Fruit fly (Drosophila melanogaster) whole organism, embryonic: ENCODE data around the gene vih.

Experiments used
- Antp ChIP-seq: fragments of 200-800 bp; sonication (Bioruptor generic); optimal IDR thresholded peaks from 3 replicates; lab custom pipeline; 2016; ENCODE audit warnings: missing biosample characterization, missing genetic modification characterization
- BEAF-32 ChIP-seq: fragments of 200-800 bp; sonication (Bioruptor generic); optimal IDR thresholded peaks from 3 replicates; lab custom pipeline; 2017; ENCODE audit warnings: missing biosample characterization, missing genetic modification characterization, mild to moderate bottlenecking, moderate library complexity, missing genetic modification reagents
- BtbVII ChIP-seq: fragments of 200-800 bp; sonication (Bioruptor generic); optimal IDR thresholded peaks from 3 replicates; lab custom pipeline; 2017; ENCODE audit warnings: missing biosample characterization, mild to moderate bottlenecking, missing genetic modification characterization
- Bteb2 ChIP-seq: fragments of 200-800 bp; sonication (Bioruptor generic); optimal IDR thresholded peaks from 2 replicates; lab custom pipeline; 2016; ENCODE audit warnings: missing biosample characterization, missing genetic modification characterization
- CG10267 ChIP-seq: fragments of 200-800 bp; sonication (Bioruptor generic); optimal IDR thresholded peaks from 2 replicates; lab custom pipeline; 2018; ENCODE audit warnings: missing biosample characterization, mild to moderate bottlenecking, missing genetic modification characterization, moderate library complexity
- CG10979 ChIP-seq: fragments of 200-800 bp; sonication (Bioruptor generic); optimal IDR thresholded peaks from 2 replicates; lab custom pipeline; 2018; ENCODE audit warnings: missing biosample characterization, mild to moderate bottlenecking, missing genetic modification characterization, moderate library complexity
- CG11560 ChIP-seq: fragments of 200-800 bp; sonication (Bioruptor generic); IDR thresholded peaks from 3 replicates; pipeline ENCODE4 v1.3.6; 2022; ENCODE audit warnings: missing biosample characterization, missing genetic modification characterization
- CG12071 ChIP-seq: fragments of 200-800 bp; sonication (Bioruptor generic); optimal IDR thresholded peaks from 3 replicates; lab custom pipeline; 2018; ENCODE audit warnings: missing biosample characterization, mild to moderate bottlenecking, missing genetic modification characterization
- CG12104 ChIP-seq: fragments of 200-800 bp; sonication (Bioruptor generic); optimal IDR thresholded peaks from 3 replicates; lab custom pipeline; 2016; ENCODE audit warnings: missing biosample characterization, missing genetic modification characterization
- CG13624 ChIP-seq: fragments of 200-800 bp; sonication (Bioruptor generic); optimal IDR thresholded peaks from 2 replicates; lab custom pipeline; 2016; ENCODE audit warnings: missing biosample characterization, missing genetic modification characterization
- CG14860 ChIP-seq: fragments of 200-800 bp; sonication (Bioruptor generic); IDR thresholded peaks from 3 replicates; pipeline ENCODE4 v1.3.6; 2022; ENCODE audit warnings: missing biosample characterization, missing genetic modification characterization; ENCODE audit not compliant: partially characterized antibody
- CG14965 ChIP-seq: fragments of 200-800 bp; sonication (Bioruptor generic); optimal IDR thresholded peaks from 2 replicates; lab custom pipeline; 2016; ENCODE audit warnings: missing biosample characterization, missing genetic modification characterization, borderline replicate concordance
- CG15011 ChIP-seq: fragments of 200-800 bp; sonication (Bioruptor generic); optimal IDR thresholded peaks from 3 replicates; lab custom pipeline; 2018; ENCODE audit warnings: missing biosample characterization, mild to moderate bottlenecking, missing genetic modification characterization
- CG15073 ChIP-seq: fragments of 200-800 bp; sonication (Bioruptor generic); optimal IDR thresholded peaks from 2 replicates; lab custom pipeline; 2016; ENCODE audit warnings: missing biosample characterization, missing genetic modification characterization
- CG15479 ChIP-seq: fragments of 200-800 bp; sonication (Bioruptor generic); optimal IDR thresholded peaks from 3 replicates; lab custom pipeline; 2019; ENCODE audit warnings: missing biosample characterization, mild to moderate bottlenecking, missing genetic modification characterization, moderate library complexity
- CG16813 ChIP-seq: fragments of 200-800 bp; sonication (Bioruptor generic); IDR thresholded peaks from 3 replicates; pipeline ENCODE4 v1.3.6; 2022; ENCODE audit warnings: missing biosample characterization, missing genetic modification characterization; ENCODE audit not compliant: partially characterized antibody
- CG16815 ChIP-seq: fragments of 200-800 bp; sonication (Bioruptor generic); optimal IDR thresholded peaks from 3 replicates; lab custom pipeline; 2017; ENCODE audit warnings: missing biosample characterization, mild to moderate bottlenecking, missing genetic modification characterization
- CG17361 ChIP-seq: fragments of 200-800 bp; sonication (Bioruptor generic); IDR thresholded peaks from 3 replicates; pipeline ENCODE4 v1.3.6; 2022; ENCODE audit warnings: missing biosample characterization, missing genetic modification characterization
- CG2116 ChIP-seq: fragments of 200-800 bp; sonication (Bioruptor generic); optimal IDR thresholded peaks from 3 replicates; lab custom pipeline; 2018; ENCODE audit warnings: missing biosample characterization, mild to moderate bottlenecking, missing genetic modification characterization
- CG32532 ChIP-seq: fragments of 200-800 bp; sonication (Bioruptor generic); IDR thresholded peaks from 2 replicates; pipeline ENCODE4 v1.3.6; 2022; ENCODE audit warnings: missing biosample characterization, missing genetic modification characterization
- CG4424 ChIP-seq: fragments of 200-800 bp; sonication (Bioruptor generic); optimal IDR thresholded peaks from 3 replicates; lab custom pipeline; 2016; ENCODE audit warnings: missing biosample characterization, missing genetic modification characterization
- CG4707 ChIP-seq: fragments of 200-800 bp; sonication (Bioruptor generic); optimal IDR thresholded peaks from 2 replicates; lab custom pipeline; 2018; ENCODE audit warnings: missing biosample characterization, mild to moderate bottlenecking, missing genetic modification characterization, moderate library complexity
- CG4820 ChIP-seq: fragments of 200-800 bp; sonication (Bioruptor generic); optimal IDR thresholded peaks from 3 replicates; lab custom pipeline; 2016; ENCODE audit warnings: missing biosample characterization, missing genetic modification characterization
- CG7271 ChIP-seq: fragments of 200-800 bp; sonication (Bioruptor generic); optimal IDR thresholded peaks from 2 replicates; lab custom pipeline; 2018; ENCODE audit warnings: missing biosample characterization, mild to moderate bottlenecking, missing genetic modification characterization, moderate library complexity
- CG7372 ChIP-seq: fragments of 200-800 bp; sonication (Bioruptor generic); IDR thresholded peaks from 2 replicates; pipeline ENCODE4 v1.3.6; 2022; ENCODE audit warnings: missing biosample characterization, missing genetic modification characterization
- Camta ChIP-seq: fragments of 200-800 bp; sonication (Bioruptor generic); optimal IDR thresholded peaks from 2 replicates; lab custom pipeline; 2016; ENCODE audit warnings: missing biosample characterization, missing genetic modification characterization
- CkIIα-i1 ChIP-seq: fragments of 200-800 bp; sonication (Bioruptor generic); IDR thresholded peaks from 2 replicates; pipeline ENCODE4 v1.3.6; 2022; ENCODE audit warnings: missing biosample characterization, missing genetic modification characterization
- CoRest ChIP-seq: fragments of 200-800 bp; sonication (Bioruptor generic); optimal IDR thresholded peaks from 3 replicates; lab custom pipeline; 2018; ENCODE audit warnings: missing biosample characterization, mild to moderate bottlenecking, missing genetic modification characterization, moderate library complexity
- Fer3 ChIP-seq: fragments of 200-800 bp; sonication (Bioruptor generic); optimal IDR thresholded peaks from 2 replicates; lab custom pipeline; 2018; ENCODE audit warnings: missing biosample characterization, mild to moderate bottlenecking, missing genetic modification characterization, moderate library complexity
- Hr78 ChIP-seq, 2 experiments: fragments of 200-800 bp in 1 of 2; fragments of >200 bp in 1 of 2; sonication (Bioruptor generic) in 1 of 2; optimal IDR thresholded peaks; 2 replicates each; lab custom pipeline; 2017 to 2019; ENCODE audit warnings: missing biosample characterization in 2 of 2, missing genetic modification characterization in 2 of 2, mild to moderate bottlenecking in 1 of 2, moderate library complexity in 1 of 2
- Poxn ChIP-seq: fragments of 200-800 bp; sonication (Bioruptor generic); IDR thresholded peaks from 2 replicates; pipeline ENCODE4 v1.3.6; 2022; ENCODE audit warnings: missing biosample characterization, missing genetic modification characterization
- Sry-δ ChIP-seq: fragments of 200-800 bp; sonication (Bioruptor generic); optimal IDR thresholded peaks from 2 replicates; lab custom pipeline; 2016; ENCODE audit warnings: missing biosample characterization, missing genetic modification characterization
- Taf1 ChIP-seq: fragments of 200-800 bp; sonication (Bioruptor generic); IDR thresholded peaks from 2 replicates; pipeline ENCODE4 v1.3.6; 2022; ENCODE audit warnings: missing biosample characterization, missing genetic modification characterization
- ara ChIP-seq: fragments of 200-800 bp; sonication (Bioruptor generic); IDR thresholded peaks from 2 replicates; pipeline ENCODE4 v1.3.6; 2022; ENCODE audit warnings: missing biosample characterization, missing genetic modification characterization
- bbx ChIP-seq: fragments of 200-800 bp; sonication (Bioruptor generic); IDR thresholded peaks from 2 replicates; pipeline ENCODE4 v1.3.6; 2022; ENCODE audit warnings: missing biosample characterization, missing genetic modification characterization; ENCODE audit not compliant: partially characterized antibody
- chn ChIP-seq: fragments of 200-800 bp; sonication (Bioruptor generic); optimal IDR thresholded peaks from 2 replicates; lab custom pipeline; 2016; ENCODE audit warnings: missing biosample characterization, missing genetic modification characterization
- dysf ChIP-seq: fragments of 200-800 bp; sonication (Bioruptor generic); IDR thresholded peaks from 3 replicates; pipeline ENCODE4 v1.3.6; 2022; ENCODE audit warnings: missing biosample characterization, missing genetic modification characterization
- fd96Cb ChIP-seq: fragments of 200-800 bp; sonication (Bioruptor generic); optimal IDR thresholded peaks from 2 replicates; lab custom pipeline; 2018; ENCODE audit warnings: missing biosample characterization, mild to moderate bottlenecking, missing genetic modification characterization, moderate library complexity
- grau ChIP-seq: fragments of 200-800 bp; optimal IDR thresholded peaks from 3 replicates; lab custom pipeline; 2019; ENCODE audit warnings: missing biosample characterization, mild to moderate bottlenecking, missing genetic modification characterization, moderate library complexity
- gsb-n ChIP-seq: fragments of 200-800 bp; sonication (Bioruptor generic); optimal IDR thresholded peaks from 3 replicates; lab custom pipeline; 2018; ENCODE audit warnings: missing biosample characterization, mild to moderate bottlenecking, missing genetic modification characterization
- jing ChIP-seq: fragments of 200-800 bp; sonication (Bioruptor generic); optimal IDR thresholded peaks from 2 replicates; lab custom pipeline; 2018; ENCODE audit warnings: missing biosample characterization, mild to moderate bottlenecking, missing genetic modification characterization
- lilli ChIP-seq: fragments of 200-800 bp; sonication (Bioruptor generic); optimal IDR thresholded peaks from 3 replicates; lab custom pipeline; 2016; ENCODE audit warnings: missing biosample characterization, missing genetic modification characterization
- lmd ChIP-seq: fragments of 200-800 bp; sonication (Bioruptor generic); IDR thresholded peaks from 2 replicates; pipeline ENCODE4 v1.3.6; 2022; ENCODE audit warnings: missing biosample characterization, missing genetic modification characterization
- pb ChIP-seq: fragments of 200-800 bp; sonication (Bioruptor generic); optimal IDR thresholded peaks from 3 replicates; lab custom pipeline; 2016; ENCODE audit warnings: missing biosample characterization, missing genetic modification characterization
- pzg ChIP-seq: fragments of 200-800 bp; sonication (Bioruptor generic); optimal IDR thresholded peaks from 3 replicates; lab custom pipeline; 2018; ENCODE audit warnings: missing biosample characterization, mild to moderate bottlenecking, missing genetic modification characterization, moderate library complexity
- tgo ChIP-seq: fragments of 200-800 bp; sonication (Bioruptor generic); IDR thresholded peaks from 3 replicates; pipeline ENCODE4 v1.3.6; 2022; ENCODE audit warnings: missing biosample characterization, missing genetic modification characterization
- tin ChIP-seq: fragments of 200-800 bp; sonication (Bioruptor generic); optimal IDR thresholded peaks from 3 replicates; lab custom pipeline; 2016; ENCODE audit warnings: missing biosample characterization, missing genetic modification characterization
- tll ChIP-seq, 2 experiments: fragments of 200-800 bp in 1 of 2; fragments of >200 bp in 1 of 2; sonication (Bioruptor generic) in 1 of 2; optimal IDR thresholded peaks; 2 replicates each; lab custom pipeline; 2017 to 2019; ENCODE audit warnings: missing biosample characterization in 2 of 2, missing genetic modification characterization in 2 of 2, mild to moderate bottlenecking in 1 of 2, moderate library complexity in 1 of 2
- unc-4 ChIP-seq: fragments of 200-800 bp; sonication (Bioruptor generic); IDR thresholded peaks from 2 replicates; pipeline ENCODE4 v1.3.6; 2022; ENCODE audit warnings: missing biosample characterization, missing genetic modification characterization; ENCODE audit not compliant: partially characterized antibody
- zen2 ChIP-seq: fragments of 200-800 bp; sonication (Bioruptor generic); IDR thresholded peaks from 3 replicates; pipeline ENCODE4 v1.3.6; 2022; ENCODE audit warnings: missing biosample characterization, missing genetic modification characterization; ENCODE audit not compliant: partially characterized antibody

Gene vih

DNA sequence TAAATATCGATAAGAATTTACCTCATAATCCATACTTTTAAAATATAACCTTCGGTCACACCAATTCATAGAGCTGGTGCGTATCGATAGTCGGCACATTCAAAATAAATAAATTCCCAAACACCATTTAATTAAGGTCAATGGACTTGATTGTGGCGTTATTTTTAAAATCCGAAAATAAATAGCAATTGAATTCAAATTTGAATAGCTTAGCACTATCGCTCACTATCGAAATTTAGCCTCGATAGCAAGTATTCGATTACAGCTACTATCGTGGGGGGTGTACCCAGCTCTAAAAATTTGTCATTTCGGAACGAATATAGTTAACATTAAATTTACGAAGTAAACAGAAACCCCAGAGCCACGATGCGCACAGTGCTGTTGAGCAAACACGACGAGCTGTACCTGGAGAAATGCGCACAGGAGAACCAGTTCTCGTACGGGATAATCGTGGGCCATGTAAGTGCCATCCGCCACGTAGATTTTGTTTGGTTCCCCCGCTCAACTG lies 32.6 kb upstream of the vih start, which contains the start of gene CG10616 (continued):
- TF ChIP-seq Bteb2 (GFP tag; lab: Kevin White, UChicago) = no peak
- peak; percentile 73 for TF ChIP-seq pzg (GFP tag; lab: Kevin White, UChicago)
- peak; percentile 91 for TF ChIP-seq BEAF-32 (GFP tag; lab: Kevin White, UChicago)
- peak; percentile 71 for TF ChIP-seq CG2116 (GFP tag; lab: Kevin White, UChicago)
- no peak for TF ChIP-seq lilli (GFP tag; lab: Kevin White, UChicago)
- peak; percentile 96 for TF ChIP-seq CG11560
- no peak for TF ChIP-seq lmd
- TF ChIP-seq chn = no peak
- peak; percentile 34 for TF ChIP-seq CoRest (tag; lab: Kevin White, UChicago)
- TF ChIP-seq tll (GFP tag; optimal IDR thresholded peaks at IDR 0.05; lab: Kevin White, UChicago) = no peak
- TF ChIP-seq Camta (GFP tag; lab: Kevin White, UChicago) = no peak
- TF ChIP-seq dysf (GFP tag; lab: Robert Waterston, UW) = no peak
- no peak for TF ChIP-seq BtbVII (GFP tag; lab: Kevin White, UChicago)
- TF ChIP-seq CG7271 (tag; lab: Kevin White, UChicago) = no peak
- TF ChIP-seq CG7372 (GFP tag; lab: Robert Waterston, UW) = no peak
- no peak for TF ChIP-seq CG13624
- no peak for TF ChIP-seq CG16815 (GFP tag; lab: Kevin White, UChicago)
- TF ChIP-seq zen2 (GFP tag; lab: Robert Waterston, UW) = peak; percentile 92
- no peak for TF ChIP-seq CG32532
- peak; percentile 63 for TF ChIP-seq CG10267
- TF ChIP-seq Taf1 (GFP tag; lab: Robert Waterston, UW) = no peak
- no peak for TF ChIP-seq tgo (GFP tag; lab: Robert Waterston, UW)
- no peak for TF ChIP-seq CG10979 (tag; lab: Kevin White, UChicago)
- no peak for TF ChIP-seq Antp (GFP tag; lab: Kevin White, UChicago)
- TF ChIP-seq CG12071 (GFP tag; lab: Kevin White, UChicago) = no peak
- TF ChIP-seq Fer3 = no peak
- TF ChIP-seq CG4424 (GFP tag; lab: Kevin White, UChicago) = no peak
- no peak for TF ChIP-seq CG4820 (GFP tag; lab: Kevin White, UChicago)
- peak; percentile 97 for TF ChIP-seq Sry-δ (GFP tag; lab: Kevin White, UChicago)
- TF ChIP-seq CkIIα-i1 = no peak
- no peak for TF ChIP-seq CG15479 (GFP tag; lab: Kevin White, UChicago)
- TF ChIP-seq CG12104 (GFP tag; lab: Kevin White, UChicago) = no peak
- TF ChIP-seq pb (GFP tag; lab: Kevin White, UChicago) = no peak
- TF ChIP-seq grau (tag; lab: Kevin White, UChicago) = no peak
- peak; percentile 93 for TF ChIP-seq unc-4
- TF ChIP-seq jing (GFP tag; lab: Kevin White, UChicago) = no peak
- TF ChIP-seq CG15011 = no peak
- TF ChIP-seq CG17361 (GFP tag; lab: Robert Waterston, UW) = no peak; the same call in 2 of the 3 replicates
- TF ChIP-seq fd96Cb (tag; lab: Kevin White, UChicago) = no peak
- TF ChIP-seq gsb-n (tag; lab: Kevin White, UChicago) = no peak
- no peak for TF ChIP-seq CG4707 (GFP tag; lab: Kevin White, UChicago)
- peak; percentile 95 for TF ChIP-seq CG16813 (GFP tag; lab: Robert Waterston, UW)
- TF ChIP-seq bbx = peak; percentile 83; the same call in 1 of the 2 replicates
- TF ChIP-seq tin (GFP tag; lab: Kevin White, UChicago) = no peak
- peak; percentile 87 for TF ChIP-seq CG14860 (GFP tag; lab: Robert Waterston, UW)
- TF ChIP-seq Poxn (GFP tag; lab: Robert Waterston, UW) = no peak
- TF ChIP-seq CG15073 (GFP tag; lab: Kevin White, UChicago) = no peak
- no peak for TF ChIP-seq CG14965 (GFP tag; lab: Kevin White, UChicago)
- no peak for TF ChIP-seq ara (GFP tag; lab: Robert Waterston, UW)
- TF ChIP-seq Hr78 (GFP tag; optimal IDR thresholded peaks at IDR 0.05; lab: Kevin White, UChicago) = no peak
